Worm (Caenorhabditis elegans): ENCODE measurements around the gene unc-84.

The unc-84 gene

DNA sequence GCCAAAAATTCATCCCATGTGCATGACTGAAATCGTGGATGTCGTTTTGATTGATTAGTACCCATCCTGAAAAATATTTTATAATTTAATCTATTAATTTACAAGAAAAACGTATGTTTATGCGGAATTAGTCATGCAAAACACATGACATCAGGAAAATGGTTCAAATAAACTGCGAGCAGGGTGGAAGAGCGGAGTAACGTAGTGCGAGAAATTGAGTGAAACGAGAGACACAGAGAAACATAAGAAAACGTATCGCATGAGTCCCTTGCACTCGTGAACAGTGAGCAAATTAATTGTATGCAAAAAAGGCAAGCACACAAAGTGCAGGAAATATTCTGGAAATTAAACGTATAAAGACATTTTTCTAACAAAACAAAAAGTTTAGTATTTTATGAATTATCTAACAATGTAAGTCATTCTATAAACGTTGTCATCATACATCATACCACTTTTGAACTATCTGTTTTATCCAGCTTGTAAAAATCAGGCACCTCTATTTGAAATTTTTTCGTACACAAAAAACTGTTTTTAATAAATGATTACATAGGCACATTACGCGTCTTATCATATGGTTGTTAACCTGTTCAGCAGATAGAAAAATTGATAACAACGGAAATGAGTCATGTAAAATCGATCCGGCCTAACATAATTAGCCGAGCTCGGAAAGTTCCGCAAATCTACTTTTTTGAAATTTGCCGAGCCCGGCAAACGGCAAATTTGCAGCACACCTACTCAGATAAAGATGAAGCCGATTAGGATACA, 11.6 kb downstream of the unc-84 start, which contains the start of gene F54B11.5 (continued):
- TF ChIP-seq pha-2 (tag; optimal IDR thresholded peaks at IDR 0.05) (no peak), sox-2 (GFP tag; IDR thresholded peaks at IDR 0.05) (no peak), unc-55 (GFP tag; optimal IDR thresholded peaks at IDR 0.05) (peak; percentile 59), ceh-30 (tag; optimal IDR thresholded peaks at IDR 0.05) (no peak), dmd-4 (tag; optimal IDR thresholded peaks at IDR 0.05; ENCODE audit: borderline replicate concordance) (no peak), ceh-2 (tag; optimal IDR thresholded peaks at IDR 0.05) (no peak), npax-4 (tag; optimal IDR thresholded peaks at IDR 0.05) (no peak), fkh-10 (GFP tag; optimal IDR thresholded peaks at IDR 0.05) (no peak), ceh-19 (GFP tag; optimal IDR thresholded peaks at IDR 0.05) (no peak), ceh-6 (GFP tag; optimal IDR thresholded peaks at IDR 0.05) (no peak), ahr-1 (tag; optimal IDR thresholded peaks at IDR 0.05) (no peak), pax-1 (tag; optimal IDR thresholded peaks at IDR 0.05) (no peak), K09A11.1 (tag; optimal IDR thresholded peaks at IDR 0.05; ENCODE audit: insufficient read depth) (no peak), ceh-9 (tag; optimal IDR thresholded peaks at IDR 0.05) (no peak), unc-42 (tag; optimal IDR thresholded peaks at IDR 0.05) (peak; percentile 33), ceh-31 (tag; optimal IDR thresholded peaks at IDR 0.05) (no peak), syd-9 (tag; optimal IDR thresholded peaks at IDR 0.05) (no peak), nhr-232 (tag; optimal IDR thresholded peaks at IDR 0.05) (no peak), C08G9.2 (tag; optimal IDR thresholded peaks at IDR 0.05) (no peak), ref-2 (tag; optimal IDR thresholded peaks at IDR 0.05) (no peak), hlh-13 (GFP tag; optimal IDR thresholded peaks at IDR 0.05) (no peak), pha-4 (tag; optimal IDR thresholded peaks at IDR 0.05) (no peak), hlh-15 (tag; optimal IDR thresholded peaks at IDR 0.05) (no peak), unc-3 (GFP tag; conservative IDR thresholded peaks at IDR 0.05) (no peak), unc-3 (tag; optimal IDR thresholded peaks at IDR 0.05) (no peak), tbx-7 (tag; optimal IDR thresholded peaks at IDR 0.05) (no peak), fkh-6 (tag; optimal IDR thresholded peaks at IDR 0.05) (no peak), hlh-30 (tag; optimal IDR thresholded peaks at IDR 0.05; ENCODE audit: insufficient read depth) (peak; percentile 87)

- TF ChIP-seq ceh-19 (GFP tag; optimal IDR thresholded peaks at IDR 0.05): no peak
- TF ChIP-seq odd-2 (tag; optimal IDR thresholded peaks at IDR 0.05): no peak
- no peak for TF ChIP-seq K09A11.1 (tag; optimal IDR thresholded peaks at IDR 0.05; ENCODE audit: insufficient read depth)
- TF ChIP-seq gmeb-2 (tag; optimal IDR thresholded peaks at IDR 0.05): no peak
- TF ChIP-seq ama-1 (optimal IDR thresholded peaks at IDR 0.05): no peak
- TF ChIP-seq nhr-11 (tag; optimal IDR thresholded peaks at IDR 0.05): no peak
- no peak for TF ChIP-seq pat-9 (tag; optimal IDR thresholded peaks at IDR 0.05)
- TF ChIP-seq pha-2 (tag; optimal IDR thresholded peaks at IDR 0.05): no peak
- no peak for TF ChIP-seq pha-4 (tag; optimal IDR thresholded peaks at IDR 0.05)
- TF ChIP-seq che-1 (tag; optimal IDR thresholded peaks at IDR 0.05): no peak
- no peak for TF ChIP-seq ztf-16 (tag; optimal IDR thresholded peaks at IDR 0.05)
- TF ChIP-seq ref-2 (tag; optimal IDR thresholded peaks at IDR 0.05): peak; percentile 32
- TF ChIP-seq ceh-45 (GFP tag; IDR thresholded peaks at IDR 0.05): no peak
- no peak for TF ChIP-seq elt-4 (tag; optimal IDR thresholded peaks at IDR 0.05)
- no peak for TF ChIP-seq sox-4 (tag; optimal IDR thresholded peaks at IDR 0.05)
- TF ChIP-seq K02D7.2 (tag; optimal IDR thresholded peaks at IDR 0.05): no peak
- TF ChIP-seq ceh-2 (tag; optimal IDR thresholded peaks at IDR 0.05): peak; percentile 17
- TF ChIP-seq ceh-48 (tag; optimal IDR thresholded peaks at IDR 0.05): peak; percentile 47
- peak; percentile 58 for TF ChIP-seq nfya-1 (tag; optimal IDR thresholded peaks at IDR 0.05)
- no peak for TF ChIP-seq fax-1 (tag; optimal IDR thresholded peaks at IDR 0.05)
- TF ChIP-seq ets-4 (tag; optimal IDR thresholded peaks at IDR 0.05): no peak
- TF ChIP-seq sox-2 (GFP tag; IDR thresholded peaks at IDR 0.05): no peak
- peak; percentile 13 for TF ChIP-seq pag-3 (tag; optimal IDR thresholded peaks at IDR 0.05; ENCODE audit: borderline replicate concordance)
- TF ChIP-seq ceh-30 (tag; optimal IDR thresholded peaks at IDR 0.05): no peak
- TF ChIP-seq pros-1 (tag; optimal IDR thresholded peaks at IDR 0.05): peak; percentile 4
- TF ChIP-seq ceh-31 (tag; optimal IDR thresholded peaks at IDR 0.05): peak; percentile 81
- no peak for TF ChIP-seq eyg-1 (tag; optimal IDR thresholded peaks at IDR 0.05)
- TF ChIP-seq sdc-2 (tag; optimal IDR thresholded peaks at IDR 0.05): peak; percentile 79
- no peak for TF ChIP-seq pax-1 (tag; optimal IDR thresholded peaks at IDR 0.05)
- peak; percentile 15 for TF ChIP-seq C08G9.2 (tag; optimal IDR thresholded peaks at IDR 0.05)
- TF ChIP-seq hlh-8 (tag; optimal IDR thresholded peaks at IDR 0.05): no peak
- TF ChIP-seq ceh-22 (tag; optimal IDR thresholded peaks at IDR 0.05): no peak
- peak; percentile 16 for TF ChIP-seq ttx-3 (tag; optimal IDR thresholded peaks at IDR 0.05)
Measured at ce11 chrX:13598021-13598499, 13.5 kb downstream of the unc-84 start, which contains the start of gene bra-1. Gene bra-1, plus strand, starts transcription at chrX:13598449.
